Worm (Caenorhabditis elegans) whole organism, L4 larva: ENCODE results near the gene gei-18.

Experiments used
- D1046.2 ChIP-seq: fragments of 200-800 bp; sonication (Bioruptor generic); IDR thresholded peaks from 2 replicates; pipeline ENCODE4 v1.3.6; 2022; ENCODE audit warnings: missing genetic modification characterization, missing compliant biosample characterization
- F37D6.2 ChIP-seq: sonication (generic microtip); optimal IDR thresholded peaks from 2 replicates; lab custom pipeline; 2016; ENCODE audit warnings: mild to moderate bottlenecking, missing genetic modification characterization, missing compliant biosample characterization
- F49E8.2 ChIP-seq: sonication (generic microtip); optimal IDR thresholded peaks from 2 replicates; lab custom pipeline; 2016; ENCODE audit warnings: missing compliant biosample characterization, mild to moderate bottlenecking, missing genetic modification characterization, borderline replicate concordance
- R02D3.7 ChIP-seq: fragments of 150-350 bp; sonication (generic microtip); optimal IDR thresholded peaks from 3 replicates; lab custom pipeline; 2014; ENCODE audit warnings: missing biosample characterization, missing genetic modification characterization
- T20F7.1 ChIP-seq: fragments of 200-800 bp; sonication (Bioruptor generic); optimal IDR thresholded peaks from 2 replicates; lab custom pipeline; 2018; ENCODE audit warnings: mild to moderate bottlenecking, missing genetic modification characterization, missing compliant biosample characterization
- Y48G9A.11 ChIP-seq: fragments of 200-800 bp; sonication (Bioruptor generic); IDR thresholded peaks from 2 replicates; pipeline ENCODE4 v1.3.6; 2022; ENCODE audit warnings: missing genetic modification reagents, missing genetic modification characterization, missing compliant biosample characterization
- Y5F2A.4 ChIP-seq: fragments of 200-800 bp; sonication (Bioruptor generic); optimal IDR thresholded peaks from 2 replicates; lab custom pipeline; 2018; ENCODE audit warnings: mild to moderate bottlenecking, missing genetic modification characterization, missing compliant biosample characterization
- ZK337.2 ChIP-seq: fragments of 200-800 bp; sonication (Bioruptor generic); IDR thresholded peaks from 2 replicates; pipeline ENCODE4 v1.3.6; 2022; ENCODE audit warnings: missing genetic modification reagents, missing genetic modification characterization, missing compliant biosample characterization
- aha-1 ChIP-seq: fragments of 150-350 bp; peaks from one replicate; lab custom pipeline; 2014; ENCODE audit warnings: missing biosample characterization, missing genetic modification characterization
- aly-2 ChIP-seq: sonication (generic microtip); optimal IDR thresholded peaks from 2 replicates; lab custom pipeline; 2018; ENCODE audit warnings: missing biosample characterization, missing genetic modification characterization
- ceh-32 ChIP-seq: sonication (generic microtip); optimal IDR thresholded peaks from 2 replicates; lab custom pipeline; 2016; ENCODE audit warnings: mild to moderate bottlenecking, missing genetic modification characterization, missing compliant biosample characterization; ENCODE audit not compliant: poor library complexity
- ceh-44 ChIP-seq: fragments of 200-800 bp; sonication (Bioruptor generic); IDR thresholded peaks from 2 replicates; pipeline ENCODE4 v1.3.6; 2022; ENCODE audit warnings: missing genetic modification reagents, missing genetic modification characterization, missing compliant biosample characterization
- ceh-82 ChIP-seq: sonication (generic microtip); optimal IDR thresholded peaks from 2 replicates; lab custom pipeline; 2017; ENCODE audit warnings: missing biosample characterization, missing genetic modification characterization
- ces-1 ChIP-seq: fragments of 150-350 bp; sonication (generic microtip); optimal IDR thresholded peaks from 4 replicates; lab custom pipeline; 2014; ENCODE audit warnings: missing biosample characterization, missing genetic modification reagents, missing genetic modification characterization
- daf-16 ChIP-seq, 3 experiments: sonication (generic microtip); optimal IDR thresholded peaks; 2 replicates each; lab custom pipeline; 2016 to 2017; ENCODE audit warnings: missing genetic modification characterization in 3 of 3, missing genetic modification reagents in 3 of 3, mild to moderate bottlenecking in 2 of 3, missing compliant biosample characterization in 2 of 3, missing biosample characterization in 1 of 3, moderate library complexity in 1 of 3
- dmd-6 ChIP-seq: fragments of 200-800 bp; sonication (Bioruptor generic); IDR thresholded peaks from 2 replicates; pipeline ENCODE4 v1.3.6; 2022; ENCODE audit warnings: missing genetic modification reagents, missing genetic modification characterization, missing compliant biosample characterization
- duxl-1 ChIP-seq: sonication (generic microtip); optimal IDR thresholded peaks from 2 replicates; lab custom pipeline; 2016; ENCODE audit warnings: mild to moderate bottlenecking, missing genetic modification characterization, moderate library complexity, missing compliant biosample characterization; ENCODE audit not compliant: poor library complexity
- dve-1 ChIP-seq: sonication (generic microtip); optimal IDR thresholded peaks from 2 replicates; lab custom pipeline; 2017; ENCODE audit warnings: antibody characterized with exemption, mild to moderate bottlenecking, missing genetic modification characterization, missing compliant biosample characterization; ENCODE audit not compliant: insufficient read depth
- fkh-10 ChIP-seq: fragments of 150-350 bp; optimal IDR thresholded peaks from 2 replicates; lab custom pipeline; 2014; ENCODE audit warnings: missing biosample characterization, missing genetic modification reagents, missing genetic modification characterization
- hif-1 ChIP-seq, 2 experiments: sonication (generic microtip); optimal IDR thresholded peaks; 2 replicates each; lab custom pipeline; 2016 to 2017; ENCODE audit warnings: missing compliant biosample characterization in 2 of 2, missing genetic modification characterization in 2 of 2, missing genetic modification reagents in 2 of 2, missing genotype in 2 of 2, mild to moderate bottlenecking in 1 of 2
- jun-1 ChIP-seq: fragments of 150-350 bp; optimal IDR thresholded peaks from 2 replicates; lab custom pipeline; 2014; ENCODE audit warnings: missing biosample characterization, missing genetic modification reagents, missing genetic modification characterization
- lim-7 ChIP-seq: fragments of 200-800 bp; sonication (Bioruptor generic); IDR thresholded peaks from 2 replicates; pipeline ENCODE4 v1.3.6; 2022; ENCODE audit warnings: missing genetic modification characterization, missing compliant biosample characterization
- lin-38 ChIP-seq: fragments of 200-800 bp; sonication (Bioruptor generic); IDR thresholded peaks from 2 replicates; pipeline ENCODE4 v1.3.6; 2022; ENCODE audit warnings: missing genetic modification reagents, missing genetic modification characterization, missing compliant biosample characterization
- lsy-2 ChIP-seq, 2 experiments: fragments of 150-350 bp in 1 of 2; sonication (generic microtip) in 1 of 2; optimal IDR thresholded peaks; 2 replicates each; lab custom pipeline; 2014 to 2017; ENCODE audit warnings: missing biosample characterization in 2 of 2, missing genetic modification characterization in 2 of 2
- madf-9 ChIP-seq: fragments of 200-800 bp; sonication (Bioruptor generic); conservative IDR thresholded peaks from 2 replicates; pipeline ENCODE4 v1.3.6; 2022; ENCODE audit warnings: missing genetic modification reagents, missing genetic modification characterization, missing compliant biosample characterization
- mdl-1 ChIP-seq, 2 experiments: fragments of 150-350 bp in 1 of 2; sonication (generic microtip) in 1 of 2; optimal IDR thresholded peaks; 2 replicates each; lab custom pipeline; 2014 to 2017; ENCODE audit warnings: missing biosample characterization in 2 of 2, missing genetic modification characterization in 2 of 2
- mdt-29 ChIP-seq: fragments of 200-800 bp; sonication (Bioruptor generic); IDR thresholded peaks from 2 replicates; pipeline ENCODE4 v1.3.6; 2022; ENCODE audit warnings: missing genetic modification reagents, missing genetic modification characterization, missing compliant biosample characterization
- mxl-2 ChIP-seq: fragments of 200-800 bp; sonication (Bioruptor generic); conservative IDR thresholded peaks from 2 replicates; pipeline ENCODE4 v1.3.6; 2022; ENCODE audit warnings: missing genetic modification reagents, missing genetic modification characterization, missing compliant biosample characterization
- mxl-3 ChIP-seq: fragments of 200-800 bp; sonication (Bioruptor generic); optimal IDR thresholded peaks from 2 replicates; lab custom pipeline; 2018; ENCODE audit warnings: mild to moderate bottlenecking, missing genetic modification characterization, missing compliant biosample characterization
- nhr-102 ChIP-seq: sonication (generic microtip); optimal IDR thresholded peaks from 2 replicates; lab custom pipeline; 2016; ENCODE audit warnings: mild to moderate bottlenecking, missing genetic modification characterization, moderate library complexity, missing compliant biosample characterization
- nhr-111 ChIP-seq: fragments of 200-800 bp; sonication (Bioruptor generic); optimal IDR thresholded peaks from 2 replicates; lab custom pipeline; 2018; ENCODE audit warnings: mild to moderate bottlenecking, missing genetic modification characterization, missing compliant biosample characterization
- nhr-28 ChIP-seq: fragments of 150-350 bp; optimal IDR thresholded peaks from 2 replicates; lab custom pipeline; 2014; ENCODE audit warnings: missing biosample characterization, missing genetic modification characterization
- nhr-41 ChIP-seq: fragments of 200-800 bp; sonication (Bioruptor generic); IDR thresholded peaks from 2 replicates; pipeline ENCODE4 v1.3.6; 2022; ENCODE audit warnings: missing genetic modification reagents, missing genetic modification characterization, missing compliant biosample characterization
- nhr-42 ChIP-seq: fragments of 200-800 bp; sonication (Bioruptor generic); IDR thresholded peaks from 2 replicates; pipeline ENCODE4 v1.3.6; 2022; ENCODE audit warnings: missing genetic modification characterization, missing compliant biosample characterization
- nhr-6 ChIP-seq: fragments of 150-350 bp; optimal IDR thresholded peaks from 2 replicates; lab custom pipeline; 2014; ENCODE audit warnings: missing biosample characterization, missing genetic modification characterization
- nhr-76 ChIP-seq: fragments of 150-350 bp; optimal IDR thresholded peaks from 2 replicates; lab custom pipeline; 2014; ENCODE audit warnings: missing biosample characterization, missing genetic modification characterization
- rbr-2 ChIP-seq: sonication (generic microtip); optimal IDR thresholded peaks from 2 replicates; lab custom pipeline; 2016; ENCODE audit warnings: missing genotype, missing genetic modification characterization, missing compliant biosample characterization
- saeg-2 ChIP-seq: fragments of 200-800 bp; sonication (Bioruptor generic); IDR thresholded peaks from 2 replicates; pipeline ENCODE4 v1.3.6; 2022; ENCODE audit warnings: missing genetic modification reagents, missing genetic modification characterization, missing compliant biosample characterization
- skn-1 ChIP-seq: fragments of 150-350 bp; optimal IDR thresholded peaks from 2 replicates; lab custom pipeline; 2014; ENCODE audit warnings: missing biosample characterization, missing genetic modification characterization
- snpc-1.2 ChIP-seq: fragments of 200-800 bp; sonication (Bioruptor generic); IDR thresholded peaks from 2 replicates; pipeline ENCODE4 v1.3.6; 2022; ENCODE audit warnings: missing genetic modification reagents, missing genetic modification characterization, missing compliant biosample characterization
- tra-1 ChIP-seq: fragments of 200-800 bp; sonication (Bioruptor generic); IDR thresholded peaks from 2 replicates; pipeline ENCODE4 v1.3.6; 2022; ENCODE audit warnings: missing genetic modification reagents, missing genetic modification characterization, missing compliant biosample characterization
- unc-62 ChIP-seq, 3 experiments: fragments of 150-350 bp in 1 of 3; sonication (generic microtip); optimal IDR thresholded peaks in 2 of 3; peaks in 1 of 3; 1 replicate in 1 of 3; 2 replicates in 2 of 3; lab custom pipeline; 2014 to 2017; ENCODE audit warnings: missing biosample characterization in 3 of 3, missing genetic modification characterization in 3 of 3, missing genetic modification reagents in 3 of 3, missing genotype in 1 of 3
- zip-11 ChIP-seq: fragments of 200-800 bp; sonication (Bioruptor generic); IDR thresholded peaks from 2 replicates; pipeline ENCODE4 v1.3.6; 2022; ENCODE audit warnings: missing genetic modification characterization, missing compliant biosample characterization

Gene gei-18

DNA sequence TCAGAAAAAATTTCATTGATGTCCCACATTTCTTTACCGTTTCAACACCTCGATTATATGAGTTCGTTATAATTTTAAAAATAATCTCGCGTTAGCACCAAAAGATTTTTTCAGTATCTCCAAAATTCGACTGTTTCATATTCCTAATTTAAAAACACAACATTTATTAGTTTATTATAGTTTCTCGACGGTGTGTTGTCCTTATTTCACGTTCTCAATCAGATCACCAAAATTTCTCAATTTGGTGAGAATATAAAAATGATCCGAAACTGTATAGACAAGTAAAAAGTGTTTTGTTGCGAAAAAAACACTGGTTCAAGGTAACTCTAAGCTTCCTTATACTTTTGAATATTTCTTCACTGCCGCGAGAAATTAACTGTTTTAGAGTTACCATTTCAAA is 26.4 kb upstream of the gei-18 start:
- no peak for TF ChIP-seq Y48G9A.11 (GFP tag; lab: Robert Waterston, UW)
- TF ChIP-seq saeg-2 (GFP tag; lab: Robert Waterston, UW) = no peak
- no peak for TF ChIP-seq nhr-42 (GFP tag; lab: Robert Waterston, UW)
- no peak for TF ChIP-seq unc-62 (GFP tag; optimal IDR thresholded peaks at IDR 0.05 in 1 of 2; lab: Kevin White, UChicago)
- no peak for TF ChIP-seq unc-62 (tag; optimal IDR thresholded peaks at IDR 0.05; lab: Kevin White, UChicago)
- TF ChIP-seq aha-1 (tag; lab: Kevin White, UChicago) = no peak
- peak; percentile 63; the same call in 1 of the 2 replicates for TF ChIP-seq snpc-1.2 (GFP tag; lab: Robert Waterston, UW)
- no peak for TF ChIP-seq skn-1 (tag; lab: Kevin White, UChicago)
- no peak for TF ChIP-seq jun-1

DNA sequence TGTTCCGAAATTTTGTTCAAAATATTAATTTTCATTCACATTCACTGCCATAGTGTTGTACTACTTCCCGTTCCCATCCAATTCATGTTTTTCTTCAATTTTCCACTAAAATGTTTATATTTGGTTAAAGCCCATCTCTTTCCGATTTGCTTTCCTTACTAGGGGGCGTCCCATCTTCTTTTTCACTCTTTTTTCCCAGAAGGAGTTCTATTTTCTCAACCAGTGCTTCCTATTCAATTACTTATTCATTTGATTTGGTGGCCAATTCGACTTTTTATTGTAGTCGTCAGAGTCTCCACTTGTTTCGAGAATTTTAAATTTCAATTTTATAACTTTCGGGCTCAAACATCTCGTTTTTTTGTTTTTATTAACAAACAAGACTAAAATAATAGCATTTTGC is 19.5 kb upstream of the gei-18 start:
- TF ChIP-seq aha-1 (tag; lab: Kevin White, UChicago) (peak; percentile 19), fkh-10 (GFP tag; lab: Kevin White, UChicago) (peak; percentile 70), ZK337.2 (GFP tag; lab: Robert Waterston, UW) (no peak), lsy-2 (tag; optimal IDR thresholded peaks at IDR 0.05; lab: Kevin White, UChicago) (no peak), nhr-76 (tag; lab: Kevin White, UChicago) (no peak), ces-1 (peak; percentile 50), dve-1 (tag; lab: Kevin White, UChicago) (no peak)

DNA sequence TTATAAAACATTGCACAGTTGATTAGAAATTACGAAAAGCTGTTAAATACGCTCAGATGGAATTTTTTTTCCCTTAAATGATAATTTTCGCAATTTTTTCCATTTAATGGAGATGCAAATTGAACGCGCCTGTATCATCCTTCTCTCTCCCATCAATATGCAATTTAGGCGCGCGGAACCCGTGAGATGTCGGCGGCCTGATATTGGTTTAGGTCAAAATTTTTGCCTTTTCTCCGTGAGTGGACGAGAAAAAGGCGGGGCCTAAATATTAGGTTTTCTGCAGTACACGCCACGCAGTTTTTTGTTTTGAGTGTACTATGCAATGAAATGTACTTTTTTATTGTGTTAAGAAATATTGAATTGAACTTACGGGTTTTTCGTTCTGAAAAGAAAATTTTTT is 7.5 kb upstream of the gei-18 start:
- TF ChIP-seq fkh-10 (GFP tag; lab: Kevin White, UChicago) (no peak), aha-1 (tag; lab: Kevin White, UChicago) (peak; percentile 57), snpc-1.2 (GFP tag; lab: Robert Waterston, UW) (peak; percentile 35; the same call in 1 of the 2 replicates)

DNA sequence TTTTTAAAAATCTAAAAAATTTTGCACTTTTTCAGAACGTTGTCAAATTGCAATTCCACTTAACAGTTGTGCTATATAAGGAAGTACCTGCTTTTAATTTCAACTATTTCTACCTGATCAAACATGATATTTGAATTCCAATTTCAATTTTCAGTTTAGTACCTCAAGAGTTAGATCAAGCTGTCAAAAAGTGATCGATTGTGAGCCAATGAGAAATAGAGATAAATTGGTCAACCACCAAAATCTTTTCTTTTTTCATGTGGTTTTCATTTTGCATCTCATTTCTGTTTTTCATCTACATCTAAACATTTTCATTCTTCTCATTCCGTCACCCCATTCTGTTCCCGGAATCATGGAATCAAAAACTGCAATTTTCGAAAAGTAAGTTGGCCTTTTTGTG is 6.5 kb upstream of the gei-18 start, which contains the start of gene egl-23:
Gene egl-23 (plus strand): TSS at position 301 of the 400 bp plus-strand sequence.
- TF ChIP-seq duxl-1 (tag; lab: Kevin White, UChicago) = no peak
- TF ChIP-seq daf-16 (GFP tag; optimal IDR thresholded peaks at IDR 0.05; lab: Kevin White, UChicago) = no peak
- no peak for TF ChIP-seq daf-16 (tag; optimal IDR thresholded peaks at IDR 0.05; lab: Kevin White, UChicago)
- no peak for TF ChIP-seq zip-11
- no peak for TF ChIP-seq nhr-6 (tag; lab: Kevin White, UChicago)
- TF ChIP-seq dmd-6 (GFP tag; lab: Robert Waterston, UW) = no peak
- no peak for TF ChIP-seq mdt-29 (GFP tag; lab: Robert Waterston, UW)
- no peak for TF ChIP-seq mxl-2 (GFP tag; lab: Robert Waterston, UW)
- TF ChIP-seq D1046.2 (GFP tag; lab: Robert Waterston, UW) = no peak
- no peak for TF ChIP-seq ceh-82 (tag; lab: Kevin White, UChicago)
- no peak for TF ChIP-seq mxl-3
- TF ChIP-seq ceh-44 (GFP tag; lab: Robert Waterston, UW) = no peak
- no peak for TF ChIP-seq nhr-76 (tag; lab: Kevin White, UChicago)
- TF ChIP-seq unc-62 (GFP tag; optimal IDR thresholded peaks at IDR 0.05 in 1 of 2; lab: Kevin White, UChicago) = no peak
- TF ChIP-seq unc-62 (tag; optimal IDR thresholded peaks at IDR 0.05; lab: Kevin White, UChicago) = no peak
- TF ChIP-seq nhr-41 (GFP tag; lab: Robert Waterston, UW) = no peak
- no peak for TF ChIP-seq tra-1 (GFP tag; lab: Robert Waterston, UW)
- no peak for TF ChIP-seq T20F7.1 (GFP tag; lab: Kevin White, UChicago)
- no peak for TF ChIP-seq lin-38 (GFP tag; lab: Robert Waterston, UW)
- no peak for TF ChIP-seq rbr-2 (tag; lab: Kevin White, UChicago)

DNA sequence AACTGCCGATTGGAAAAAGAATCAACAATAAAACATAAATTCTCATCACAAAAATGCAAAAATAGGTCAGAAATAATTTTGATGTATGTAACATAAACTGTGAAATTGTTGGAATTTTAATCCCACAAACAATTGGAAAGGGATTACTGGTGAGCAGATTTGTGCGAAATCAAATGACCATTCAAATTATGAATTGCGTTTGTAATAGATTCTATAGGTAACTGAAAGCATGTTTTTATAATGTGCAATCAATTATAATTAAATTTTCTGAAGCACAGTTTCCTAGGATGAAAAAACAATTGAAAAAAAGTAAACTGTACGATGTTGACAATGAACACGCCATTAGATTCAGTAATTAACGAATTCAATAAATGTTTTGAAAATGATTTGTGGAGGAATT is 3.4 kb upstream of the gei-18 start, which contains the start of gene tor-1:
Gene tor-1 (minus strand): TSS at position 101 of the 400 bp plus-strand sequence.
- TF ChIP-seq F49E8.2 (tag; lab: Kevin White, UChicago) (no peak), mdl-1 (tag; optimal IDR thresholded peaks at IDR 0.05; lab: Kevin White, UChicago) (no peak), ceh-32 (tag; lab: Kevin White, UChicago) (no peak), nhr-28 (tag; lab: Kevin White, UChicago) (no peak), nhr-102 (tag; lab: Kevin White, UChicago) (no peak), hif-1 (tag; optimal IDR thresholded peaks at IDR 0.05; lab: Kevin White, UChicago) (no peak), madf-9 (no peak), R02D3.7 (tag; lab: Kevin White, UChicago) (no peak), lim-7 (GFP tag; lab: Robert Waterston, UW) (no peak), nhr-111 (no peak), snpc-1.2 (GFP tag; lab: Robert Waterston, UW) (no peak), aly-2 (tag; lab: Kevin White, UChicago) (no peak), Y5F2A.4 (GFP tag; lab: Kevin White, UChicago) (no peak), F37D6.2 (tag; lab: Kevin White, UChicago) (no peak)
- TF ChIP-seq, all 104 proteins: peak for 0
